Worm (Caenorhabditis elegans) whole organism, L1 larva: Measurements from ENCODE around the gene T06E6.1.

Experiments
- alr-1 ChIP-seq: fragments of 200-800 bp; sonication (Bioruptor generic); optimal IDR thresholded peaks from 2 replicates; lab custom pipeline; 2018; ENCODE audit warnings: borderline replicate concordance, mild to moderate bottlenecking, missing genetic modification characterization, missing compliant biosample characterization
- aly-2 ChIP-seq: fragments of 150-350 bp; optimal IDR thresholded peaks from 2 replicates; lab custom pipeline; 2014; ENCODE audit warnings: missing biosample characterization, missing genetic modification characterization
- blmp-1 ChIP-seq: fragments of 150-350 bp; optimal IDR thresholded peaks from 2 replicates; lab custom pipeline; 2014; ENCODE audit warnings: missing biosample characterization, missing genetic modification characterization
- ceh-63 ChIP-seq: fragments of 200-800 bp; sonication (Bioruptor generic); optimal IDR thresholded peaks from 2 replicates; lab custom pipeline; 2018; ENCODE audit warnings: mild to moderate bottlenecking, missing genetic modification characterization, missing compliant biosample characterization
- ceh-82 ChIP-seq, 3 experiments: fragments of 150-350 bp in 1 of 3; sonication (generic microtip) in 2 of 3; optimal IDR thresholded peaks; 2 replicates each; lab custom pipeline; 2014 to 2017; ENCODE audit warnings: missing biosample characterization in 3 of 3, missing genetic modification characterization in 3 of 3
- ceh-88 ChIP-seq: fragments of 200-800 bp; sonication (Bioruptor generic); IDR thresholded peaks from 2 replicates; pipeline ENCODE4 v1.3.6; 2022; ENCODE audit warnings: missing genetic modification characterization, missing compliant biosample characterization
- dpl-1 ChIP-seq, 3 experiments: fragments of 150-350 bp in 2 of 3; sonication (generic microtip) in 1 of 3; optimal IDR thresholded peaks; 2 replicates each; lab custom pipeline; 2014 to 2017; ENCODE audit warnings: missing biosample characterization in 3 of 3, missing genetic modification characterization in 3 of 3, missing genetic modification reagents in 3 of 3
- dsc-1 ChIP-seq: sonication (generic microtip); optimal IDR thresholded peaks from 2 replicates; lab custom pipeline; 2016; ENCODE audit warnings: mild to moderate bottlenecking, missing genetic modification characterization, missing compliant biosample characterization
- efl-1 ChIP-seq, 4 experiments: fragments of 150-350 bp; optimal IDR thresholded peaks in 3 of 4; peaks in 1 of 4; 1 replicate in 1 of 4; 2 replicates in 3 of 4; lab custom pipeline; 2014; ENCODE audit warnings: missing biosample characterization in 2 of 4, missing genetic modification characterization in 2 of 4, missing genetic modification reagents in 2 of 4
- elt-2 ChIP-seq: sonication (generic microtip); optimal IDR thresholded peaks from 2 replicates; lab custom pipeline; 2016; ENCODE audit warnings: missing genetic modification characterization, mild to moderate bottlenecking, inconsistent platforms, missing compliant biosample characterization, missing genetic modification reagents
- ets-5 ChIP-seq: fragments of 200-800 bp; sonication (Bioruptor generic); IDR thresholded peaks from 2 replicates; pipeline ENCODE4 v1.3.6; 2022; ENCODE audit warnings: missing genetic modification characterization, missing compliant biosample characterization
- fkh-4 ChIP-seq: sonication (generic microtip); optimal IDR thresholded peaks from 2 replicates; lab custom pipeline; 2016; ENCODE audit warnings: missing compliant biosample characterization, missing genetic modification characterization, borderline replicate concordance
- fkh-8 ChIP-seq: sonication (generic microtip); optimal IDR thresholded peaks from 2 replicates; lab custom pipeline; 2016; ENCODE audit warnings: mild to moderate bottlenecking, missing genetic modification characterization, missing compliant biosample characterization
- fos-1 ChIP-seq: fragments of 150-350 bp; optimal IDR thresholded peaks from 2 replicates; lab custom pipeline; 2014; ENCODE audit warnings: missing biosample characterization, missing genetic modification characterization
- hlh-4 ChIP-seq: sonication (generic microtip); optimal IDR thresholded peaks from 2 replicates; lab custom pipeline; 2016; ENCODE audit warnings: mild to moderate bottlenecking, missing genetic modification characterization, missing compliant biosample characterization
- hpl-2 ChIP-seq: fragments of 150-350 bp; optimal IDR thresholded peaks from 2 replicates; lab custom pipeline; 2014; ENCODE audit warnings: missing biosample characterization, missing genetic modification reagents, missing genetic modification characterization
- isw-1 ChIP-seq: fragments of 200-800 bp; sonication (Bioruptor generic); IDR thresholded peaks from 2 replicates; pipeline ENCODE4 v1.3.6; 2022; ENCODE audit warnings: missing genetic modification characterization, missing compliant biosample characterization
- lin-35 ChIP-seq, 2 experiments: fragments of 150-350 bp; optimal IDR thresholded peaks; 2 replicates each; lab custom pipeline; 2014; ENCODE audit warnings: missing biosample characterization in 2 of 2, missing genetic modification characterization in 2 of 2, missing genetic modification reagents in 2 of 2
- lir-3 ChIP-seq: sonication (generic microtip); optimal IDR thresholded peaks from 2 replicates; lab custom pipeline; 2016; ENCODE audit warnings: mild to moderate bottlenecking, missing genetic modification characterization, moderate library complexity, missing compliant biosample characterization; ENCODE audit not compliant: poor library complexity
- lsy-2 ChIP-seq, 2 experiments: fragments of 150-350 bp; optimal IDR thresholded peaks; 2 replicates each; lab custom pipeline; 2014; ENCODE audit warnings: missing biosample characterization in 2 of 2, missing genetic modification characterization in 2 of 2
- mab-9 ChIP-seq: fragments of 200-800 bp; sonication (Bioruptor generic); IDR thresholded peaks from 2 replicates; pipeline ENCODE4 v1.3.6; 2022; ENCODE audit warnings: missing genetic modification reagents, missing genetic modification characterization, missing compliant biosample characterization
- nhr-11 ChIP-seq: fragments of 150-350 bp; optimal IDR thresholded peaks from 2 replicates; lab custom pipeline; 2014; ENCODE audit warnings: missing biosample characterization, missing genetic modification characterization
- nhr-20 ChIP-seq: sonication (generic microtip); optimal IDR thresholded peaks from 2 replicates; lab custom pipeline; 2016; ENCODE audit warnings: mild to moderate bottlenecking, missing genetic modification characterization, missing compliant biosample characterization
- nhr-237 ChIP-seq: fragments of 150-350 bp; optimal IDR thresholded peaks from 2 replicates; lab custom pipeline; 2014; ENCODE audit warnings: missing biosample characterization, missing genetic modification characterization
- nhr-47 ChIP-seq: sonication (generic microtip); optimal IDR thresholded peaks from 2 replicates; lab custom pipeline; 2016; ENCODE audit warnings: mild to moderate bottlenecking, missing genetic modification characterization, moderate library complexity, missing compliant biosample characterization
- nhr-76 ChIP-seq: sonication (generic microtip); optimal IDR thresholded peaks from 2 replicates; lab custom pipeline; 2017; ENCODE audit warnings: missing biosample characterization, missing genetic modification characterization
- nhr-77 ChIP-seq: fragments of 150-350 bp; optimal IDR thresholded peaks from 2 replicates; lab custom pipeline; 2014; ENCODE audit warnings: missing biosample characterization, missing genetic modification characterization
- nhr-84 ChIP-seq: sonication (generic microtip); optimal IDR thresholded peaks from 2 replicates; lab custom pipeline; 2017; ENCODE audit warnings: missing biosample characterization, missing genetic modification characterization
- nhr-90 ChIP-seq: sonication (generic microtip); optimal IDR thresholded peaks from 2 replicates; lab custom pipeline; 2016; ENCODE audit warnings: mild to moderate bottlenecking, missing genetic modification characterization, missing compliant biosample characterization; ENCODE audit not compliant: poor library complexity
- pag-3 ChIP-seq: sonication (generic microtip); optimal IDR thresholded peaks from 2 replicates; lab custom pipeline; 2017; ENCODE audit warnings: missing genetic modification characterization, mild to moderate bottlenecking, missing compliant biosample characterization, antibody characterized with exemption, borderline replicate concordance; ENCODE audit not compliant: insufficient read depth
- pqm-1 ChIP-seq: sonication (generic microtip); optimal IDR thresholded peaks from 3 replicates; lab custom pipeline; 2017; ENCODE audit warnings: missing biosample characterization, missing genetic modification characterization
- rnt-1 ChIP-seq: sonication (generic microtip); optimal IDR thresholded peaks from 2 replicates; lab custom pipeline; 2016; ENCODE audit warnings: mild to moderate bottlenecking, missing genetic modification characterization, moderate library complexity, missing compliant biosample characterization
- skn-1 ChIP-seq: fragments of 150-350 bp; optimal IDR thresholded peaks from 2 replicates; lab custom pipeline; 2014; ENCODE audit warnings: missing biosample characterization, missing genetic modification characterization
- snu-23 ChIP-seq: sonication (generic microtip); optimal IDR thresholded peaks from 2 replicates; lab custom pipeline; 2016; ENCODE audit warnings: missing genetic modification characterization, missing compliant biosample characterization
- sox-4 ChIP-seq: sonication (generic microtip); optimal IDR thresholded peaks from 2 replicates; lab custom pipeline; 2016; ENCODE audit warnings: missing genetic modification characterization, missing compliant biosample characterization
- tbx-2 ChIP-seq: sonication (generic microtip); optimal IDR thresholded peaks from 2 replicates; lab custom pipeline; 2016; ENCODE audit warnings: missing genetic modification characterization, missing compliant biosample characterization
- unc-30 ChIP-seq: sonication (generic microtip); optimal IDR thresholded peaks from 2 replicates; lab custom pipeline; 2017; ENCODE audit warnings: missing biosample characterization, missing genetic modification characterization
- unc-62 ChIP-seq: fragments of 150-350 bp; optimal IDR thresholded peaks from 2 replicates; lab custom pipeline; 2014; ENCODE audit warnings: missing biosample characterization, missing genetic modification reagents, missing genetic modification characterization
- zag-1 ChIP-seq: fragments of 150-350 bp; optimal IDR thresholded peaks from 2 replicates; lab custom pipeline; 2014; ENCODE audit warnings: missing biosample characterization, missing genetic modification characterization

Gene T06E6.1

ce11 chrV:15380857-15381256, 13.9 kb downstream of the T06E6.1 start, which contains the start of gene dhs-23:
Gene dhs-23 (plus strand): TSS chrV:15381219.
- TF ChIP-seq unc-62 (GFP tag; lab: Kevin White, UChicago) (no peak), efl-1 (optimal IDR thresholded peaks at IDR 0.05; lab: Kevin White, UChicago) (no peak), efl-1 (GFP tag; optimal IDR thresholded peaks at IDR 0.05 in 1 of 2; lab: Kevin White, UChicago) (peak in 1 of 2 experiments; percentile 29), fkh-4 (no peak), hpl-2 (GFP tag; lab: Kevin White, UChicago) (no peak), alr-1 (no peak), nhr-237 (tag; lab: Kevin White, UChicago) (no peak), lin-35 (GFP tag; optimal IDR thresholded peaks at IDR 0.05; lab: Kevin White, UChicago) (no peak), pqm-1 (tag; lab: Kevin White, UChicago) (no peak), nhr-20 (tag; lab: Kevin White, UChicago) (peak; percentile 54), skn-1 (tag; lab: Kevin White, UChicago) (no peak), nhr-84 (tag; lab: Kevin White, UChicago) (no peak), nhr-76 (no peak), ceh-88 (no peak), nhr-11 (tag; lab: Kevin White, UChicago) (no peak), mab-9 (GFP tag; lab: Robert Waterston, UW) (no peak), ets-5 (GFP tag; lab: Robert Waterston, UW) (no peak)

- TF ChIP-seq elt-2 (tag; lab: Kevin White, UChicago) (no peak), efl-1 (optimal IDR thresholded peaks at IDR 0.05; lab: Kevin White, UChicago) (no peak), efl-1 (GFP tag; optimal IDR thresholded peaks at IDR 0.05 in 1 of 2; lab: Kevin White, UChicago) (no peak), fos-1 (tag; lab: Kevin White, UChicago) (no peak), hlh-4 (tag; lab: Kevin White, UChicago) (no peak), nhr-47 (tag; lab: Kevin White, UChicago) (no peak), lsy-2 (tag; optimal IDR thresholded peaks at IDR 0.05; lab: Kevin White, UChicago) (no peak), fkh-8 (tag; lab: Kevin White, UChicago) (no peak), sox-4 (tag; lab: Kevin White, UChicago) (no peak), nhr-84 (tag; lab: Kevin White, UChicago) (no peak)
- TF ChIP-seq, all 84 proteins: peak for 0
These were observed 14.9 kb downstream of the T06E6.1 start, which contains the start of gene srh-251 for ce11 chrV:15379817-15380216. Gene srh-251 (minus strand): TSS chrV:15379917.

- TF ChIP-seq isw-1 (GFP tag; lab: Robert Waterston, UW), result no peak
- no peak for TF ChIP-seq dsc-1
- no peak for TF ChIP-seq lir-3 (tag; lab: Kevin White, UChicago)
- TF ChIP-seq lin-35 (GFP tag; optimal IDR thresholded peaks at IDR 0.05; lab: Kevin White, UChicago), result no peak
- TF ChIP-seq nhr-90 (tag; lab: Kevin White, UChicago), result no peak
- no peak for TF ChIP-seq unc-30 (tag; lab: Kevin White, UChicago)
- no peak for TF ChIP-seq alr-1
- TF ChIP-seq ceh-63 (GFP tag; lab: Kevin White, UChicago), result no peak
- TF ChIP-seq skn-1 (tag; lab: Kevin White, UChicago), result no peak
- TF ChIP-seq aly-2 (tag; lab: Kevin White, UChicago), result no peak
- TF ChIP-seq nhr-77 (tag; lab: Kevin White, UChicago), result no peak
- no peak for TF ChIP-seq tbx-2 (tag; lab: Kevin White, UChicago)
- no peak for TF ChIP-seq ceh-88
- TF ChIP-seq rnt-1 (tag; lab: Kevin White, UChicago), result no peak
These were observed 16.9 kb downstream of the T06E6.1 start, which contains the start of gene srh-122 for ce11 chrV:15377903-15378302. Gene srh-122 (minus strand): TSS chrV:15378003.

- TF ChIP-seq dpl-1 (GFP tag; optimal IDR thresholded peaks at IDR 0.05; lab: Kevin White, UChicago), result no peak
- TF ChIP-seq pag-3 (tag; lab: Kevin White, UChicago), result no peak
- TF ChIP-seq nhr-76, result no peak
- TF ChIP-seq snu-23, result no peak
- no peak for TF ChIP-seq blmp-1 (tag; lab: Kevin White, UChicago)
- no peak for TF ChIP-seq nhr-77 (tag; lab: Kevin White, UChicago)
- TF ChIP-seq hpl-2 (GFP tag; lab: Kevin White, UChicago), result no peak
- TF ChIP-seq efl-1 (optimal IDR thresholded peaks at IDR 0.05; lab: Kevin White, UChicago), result no peak
- no peak for TF ChIP-seq efl-1 (GFP tag; optimal IDR thresholded peaks at IDR 0.05 in 1 of 2; lab: Kevin White, UChicago)
- no peak for TF ChIP-seq nhr-90 (tag; lab: Kevin White, UChicago)
- no peak for TF ChIP-seq fkh-4
- TF ChIP-seq ets-5 (GFP tag; lab: Robert Waterston, UW), result no peak
- TF ChIP-seq zag-1 (tag; lab: Kevin White, UChicago), result no peak
- no peak for TF ChIP-seq aly-2 (tag; lab: Kevin White, UChicago)
- no peak for TF ChIP-seq ceh-82 (tag; optimal IDR thresholded peaks at IDR 0.05; lab: Kevin White, UChicago)
- TF ChIP-seq, all 84 proteins: peak for 0
These were observed 18.5 kb downstream of the T06E6.1 start, which contains the start of gene srh-52 for ce11 chrV:15376223-15376622. Gene srh-52 (minus strand): TSS chrV:15376323.
